Worm (Caenorhabditis elegans) whole organism, L4 larva: ENCODE data around the gene memb-2.

ENCODE experiments used
- D1046.2 ChIP-seq: fragments of 200-800 bp; sonication (Bioruptor generic); IDR thresholded peaks from 2 replicates; pipeline ENCODE4 v1.3.6; 2022; ENCODE audit warnings: missing genetic modification characterization, missing compliant biosample characterization
- F37D6.2 ChIP-seq: sonication (generic microtip); optimal IDR thresholded peaks from 2 replicates; lab custom pipeline; 2016; ENCODE audit warnings: mild to moderate bottlenecking, missing genetic modification characterization, missing compliant biosample characterization
- F49E8.2 ChIP-seq: sonication (generic microtip); optimal IDR thresholded peaks from 2 replicates; lab custom pipeline; 2016; ENCODE audit warnings: missing compliant biosample characterization, mild to moderate bottlenecking, missing genetic modification characterization, borderline replicate concordance
- R02D3.7 ChIP-seq: fragments of 150-350 bp; sonication (generic microtip); optimal IDR thresholded peaks from 3 replicates; lab custom pipeline; 2014; ENCODE audit warnings: missing biosample characterization, missing genetic modification characterization
- Y105C5A.15 ChIP-seq: fragments of 200-800 bp; sonication (Bioruptor generic); IDR thresholded peaks from 2 replicates; pipeline ENCODE4 v1.3.6; 2022; ENCODE audit warnings: missing genetic modification characterization, missing compliant biosample characterization
- Y48G9A.11 ChIP-seq: fragments of 200-800 bp; sonication (Bioruptor generic); IDR thresholded peaks from 2 replicates; pipeline ENCODE4 v1.3.6; 2022; ENCODE audit warnings: missing genetic modification reagents, missing genetic modification characterization, missing compliant biosample characterization
- Y5F2A.4 ChIP-seq: fragments of 200-800 bp; sonication (Bioruptor generic); optimal IDR thresholded peaks from 2 replicates; lab custom pipeline; 2018; ENCODE audit warnings: mild to moderate bottlenecking, missing genetic modification characterization, missing compliant biosample characterization
- Y75B8A.6 ChIP-seq: fragments of 200-800 bp; sonication (Bioruptor generic); IDR thresholded peaks from 2 replicates; pipeline ENCODE4 v1.3.6; 2022; ENCODE audit warnings: missing genetic modification reagents, missing genetic modification characterization, missing compliant biosample characterization
- aly-2 ChIP-seq: sonication (generic microtip); optimal IDR thresholded peaks from 2 replicates; lab custom pipeline; 2018; ENCODE audit warnings: missing biosample characterization, missing genetic modification characterization
- ama-1 ChIP-seq: fragments of 150-350 bp; optimal IDR thresholded peaks from 2 replicates; lab custom pipeline; 2014; ENCODE audit warnings: inconsistent platforms, mixed read lengths
- arid-1 ChIP-seq: fragments of 200-800 bp; sonication (Bioruptor generic); conservative IDR thresholded peaks from 2 replicates; pipeline ENCODE4 v1.3.6; 2022; ENCODE audit warnings: missing genetic modification reagents, missing genetic modification characterization, missing compliant biosample characterization
- attf-4 ChIP-seq: sonication (generic microtip); optimal IDR thresholded peaks from 3 replicates; lab custom pipeline; 2017; ENCODE audit warnings: missing biosample characterization, missing genetic modification characterization
- ceh-28 ChIP-seq: fragments of 150-350 bp; optimal IDR thresholded peaks from 2 replicates; lab custom pipeline; 2014; ENCODE audit warnings: missing biosample characterization, missing genetic modification reagents, missing genetic modification characterization
- ceh-32 ChIP-seq: sonication (generic microtip); optimal IDR thresholded peaks from 2 replicates; lab custom pipeline; 2016; ENCODE audit warnings: mild to moderate bottlenecking, missing genetic modification characterization, missing compliant biosample characterization; ENCODE audit not compliant: poor library complexity
- ceh-62 ChIP-seq: sonication (generic microtip); optimal IDR thresholded peaks from 2 replicates; lab custom pipeline; 2017; ENCODE audit warnings: missing biosample characterization, missing genetic modification characterization
- ceh-82 ChIP-seq: sonication (generic microtip); optimal IDR thresholded peaks from 2 replicates; lab custom pipeline; 2017; ENCODE audit warnings: missing biosample characterization, missing genetic modification characterization
- cey-2 ChIP-seq: sonication (generic microtip); optimal IDR thresholded peaks from 3 replicates; lab custom pipeline; 2017; ENCODE audit warnings: missing genetic modification characterization, mild to moderate bottlenecking, missing compliant biosample characterization, antibody characterized with exemption, borderline replicate concordance; ENCODE audit not compliant: insufficient read depth
- ctbp-1 ChIP-seq: fragments of 200-800 bp; sonication (Bioruptor generic); IDR thresholded peaks from 2 replicates; pipeline ENCODE4 v1.3.6; 2022; ENCODE audit warnings: missing genetic modification reagents, missing genetic modification characterization, missing compliant biosample characterization
- daf-16 ChIP-seq, 3 experiments: sonication (generic microtip); optimal IDR thresholded peaks; 2 replicates each; lab custom pipeline; 2016 to 2017; ENCODE audit warnings: missing genetic modification characterization in 3 of 3, missing genetic modification reagents in 3 of 3, mild to moderate bottlenecking in 2 of 3, missing compliant biosample characterization in 2 of 3, missing biosample characterization in 1 of 3, moderate library complexity in 1 of 3
- daf-19 ChIP-seq: fragments of 200-800 bp; sonication (Bioruptor generic); conservative IDR thresholded peaks from 2 replicates; pipeline ENCODE4 v1.3.6; 2022; ENCODE audit warnings: missing genetic modification characterization, missing compliant biosample characterization
- dmd-9 ChIP-seq: fragments of 200-800 bp; sonication (Bioruptor generic); IDR thresholded peaks from 2 replicates; pipeline ENCODE4 v1.3.6; 2022; ENCODE audit warnings: missing genetic modification reagents, missing genetic modification characterization, missing compliant biosample characterization
- egl-27 ChIP-seq: sonication (generic microtip); optimal IDR thresholded peaks from 3 replicates; lab custom pipeline; 2017; ENCODE audit warnings: missing biosample characterization, missing genetic modification reagents, missing genetic modification characterization
- egl-43 ChIP-seq: fragments of 200-800 bp; sonication (Bioruptor generic); IDR thresholded peaks from 2 replicates; pipeline ENCODE4 v1.3.6; 2022; ENCODE audit warnings: missing genetic modification reagents, missing genetic modification characterization, missing compliant biosample characterization
- fkh-10 ChIP-seq: fragments of 150-350 bp; optimal IDR thresholded peaks from 2 replicates; lab custom pipeline; 2014; ENCODE audit warnings: missing biosample characterization, missing genetic modification reagents, missing genetic modification characterization
- hlh-30 ChIP-seq: sonication (generic microtip); optimal IDR thresholded peaks from 2 replicates; lab custom pipeline; 2017; ENCODE audit warnings: antibody characterized with exemption, mild to moderate bottlenecking, missing genetic modification characterization, missing compliant biosample characterization; ENCODE audit not compliant: insufficient read depth
- lin-1 ChIP-seq: fragments of 200-800 bp; sonication (Bioruptor generic); IDR thresholded peaks from 2 replicates; pipeline ENCODE4 v1.3.6; 2022; ENCODE audit warnings: missing genetic modification reagents, missing genetic modification characterization, missing compliant biosample characterization
- lir-3 ChIP-seq: sonication (generic microtip); optimal IDR thresholded peaks from 2 replicates; lab custom pipeline; 2016; ENCODE audit warnings: mild to moderate bottlenecking, missing genetic modification characterization, missing compliant biosample characterization
- lsy-2 ChIP-seq, 2 experiments: fragments of 150-350 bp in 1 of 2; sonication (generic microtip) in 1 of 2; optimal IDR thresholded peaks; 2 replicates each; lab custom pipeline; 2014 to 2017; ENCODE audit warnings: missing biosample characterization in 2 of 2, missing genetic modification characterization in 2 of 2
- madf-5 ChIP-seq, 2 experiments: fragments of 200-800 bp; sonication (Bioruptor generic); IDR thresholded peaks; 2 replicates each; pipeline ENCODE4 v1.3.6; 2022; ENCODE audit warnings: missing compliant biosample characterization in 2 of 2, missing genetic modification characterization in 2 of 2
- mdt-29 ChIP-seq: fragments of 200-800 bp; sonication (Bioruptor generic); IDR thresholded peaks from 2 replicates; pipeline ENCODE4 v1.3.6; 2022; ENCODE audit warnings: missing genetic modification reagents, missing genetic modification characterization, missing compliant biosample characterization
- mep-1 ChIP-seq: fragments of 150-350 bp; sonication (generic microtip); optimal IDR thresholded peaks from 3 replicates; lab custom pipeline; 2014; ENCODE audit warnings: missing biosample characterization, missing genetic modification characterization
- mes-2 ChIP-seq: sonication (generic microtip); optimal IDR thresholded peaks from 2 replicates; lab custom pipeline; 2016; ENCODE audit warnings: missing genotype, mild to moderate bottlenecking, missing genetic modification characterization, missing compliant biosample characterization; ENCODE audit not compliant: poor library complexity, severe bottlenecking
- mxl-2 ChIP-seq: fragments of 200-800 bp; sonication (Bioruptor generic); conservative IDR thresholded peaks from 2 replicates; pipeline ENCODE4 v1.3.6; 2022; ENCODE audit warnings: missing genetic modification reagents, missing genetic modification characterization, missing compliant biosample characterization
- nhr-41 ChIP-seq: fragments of 200-800 bp; sonication (Bioruptor generic); IDR thresholded peaks from 2 replicates; pipeline ENCODE4 v1.3.6; 2022; ENCODE audit warnings: missing genetic modification reagents, missing genetic modification characterization, missing compliant biosample characterization
- nhr-42 ChIP-seq: fragments of 200-800 bp; sonication (Bioruptor generic); IDR thresholded peaks from 2 replicates; pipeline ENCODE4 v1.3.6; 2022; ENCODE audit warnings: missing genetic modification characterization, missing compliant biosample characterization
- nhr-48 ChIP-seq: sonication (generic microtip); optimal IDR thresholded peaks from 2 replicates; lab custom pipeline; 2016; ENCODE audit warnings: mild to moderate bottlenecking, missing genetic modification characterization, missing compliant biosample characterization
- php-3 ChIP-seq: fragments of 200-800 bp; sonication (Bioruptor generic); IDR thresholded peaks from 2 replicates; pipeline ENCODE4 v1.3.6; 2022; ENCODE audit warnings: missing genetic modification reagents, missing genetic modification characterization, missing compliant biosample characterization
- pqm-1 ChIP-seq: sonication (generic microtip); optimal IDR thresholded peaks from 2 replicates; lab custom pipeline; 2017; ENCODE audit warnings: missing biosample characterization, missing genetic modification characterization
- rbr-2 ChIP-seq: sonication (generic microtip); optimal IDR thresholded peaks from 2 replicates; lab custom pipeline; 2016; ENCODE audit warnings: missing genotype, missing genetic modification characterization, missing compliant biosample characterization
- saeg-2 ChIP-seq: fragments of 200-800 bp; sonication (Bioruptor generic); IDR thresholded peaks from 2 replicates; pipeline ENCODE4 v1.3.6; 2022; ENCODE audit warnings: missing genetic modification reagents, missing genetic modification characterization, missing compliant biosample characterization
- snpc-4 ChIP-seq: fragments of 150-350 bp; optimal IDR thresholded peaks from 2 replicates; lab custom pipeline; 2014; ENCODE audit warnings: missing biosample characterization, missing genetic modification characterization
- spr-3 ChIP-seq: fragments of 200-800 bp; sonication (Bioruptor generic); optimal IDR thresholded peaks from 2 replicates; lab custom pipeline; 2018; ENCODE audit warnings: mild to moderate bottlenecking, missing genetic modification characterization, missing compliant biosample characterization
- tra-1 ChIP-seq: fragments of 200-800 bp; sonication (Bioruptor generic); IDR thresholded peaks from 2 replicates; pipeline ENCODE4 v1.3.6; 2022; ENCODE audit warnings: missing genetic modification reagents, missing genetic modification characterization, missing compliant biosample characterization
- unc-130 ChIP-seq: sonication (generic microtip); optimal IDR thresholded peaks from 2 replicates; lab custom pipeline; 2016; ENCODE audit warnings: missing genetic modification reagents, missing genetic modification characterization, missing compliant biosample characterization
- unc-39 ChIP-seq: sonication (generic microtip); optimal IDR thresholded peaks from 2 replicates; lab custom pipeline; 2017; ENCODE audit warnings: missing biosample characterization, missing genetic modification characterization
- vab-7 ChIP-seq: fragments of 200-800 bp; sonication (Bioruptor generic); IDR thresholded peaks from 2 replicates; pipeline ENCODE4 v1.3.6; 2022; ENCODE audit warnings: missing genetic modification reagents, missing genetic modification characterization, missing compliant biosample characterization
- zag-1 ChIP-seq: fragments of 150-350 bp; optimal IDR thresholded peaks from 2 replicates; lab custom pipeline; 2014; ENCODE audit warnings: missing biosample characterization, missing genetic modification characterization
- zfp-2 ChIP-seq: sonication (generic microtip); optimal IDR thresholded peaks from 2 replicates; lab custom pipeline; 2016; ENCODE audit warnings: mild to moderate bottlenecking, missing genetic modification characterization, missing compliant biosample characterization
- zfp-3 ChIP-seq: fragments of 200-800 bp; sonication (Bioruptor generic); conservative IDR thresholded peaks from 2 replicates; pipeline ENCODE4 v1.3.6; 2022; ENCODE audit warnings: missing genetic modification reagents, missing genetic modification characterization, missing compliant biosample characterization
- ztf-7 ChIP-seq: fragments of 150-350 bp; optimal IDR thresholded peaks from 2 replicates; lab custom pipeline; 2014; ENCODE audit warnings: missing biosample characterization, missing genetic modification characterization

The memb-2 gene

DNA sequence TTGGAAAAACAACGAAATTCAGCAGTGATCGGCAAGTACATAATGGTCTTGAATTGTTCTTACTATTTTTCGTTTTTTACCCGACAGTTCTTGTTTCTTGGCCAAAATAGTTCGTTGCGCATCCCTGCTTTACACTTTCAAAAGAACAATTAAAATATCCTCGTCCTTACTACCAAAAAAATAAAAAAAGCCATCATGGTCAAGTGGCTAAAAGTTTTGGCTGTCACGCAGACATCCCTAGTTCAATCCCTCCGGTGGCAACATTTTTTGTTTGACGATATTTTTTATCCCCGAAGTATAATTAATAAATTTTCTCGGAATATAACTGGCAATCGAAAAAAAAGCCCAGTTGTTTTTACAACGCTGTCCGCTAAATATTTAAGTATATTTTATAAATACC lies 28.1 kb downstream of the memb-2 start (continued):
- TF ChIP-seq F37D6.2 (tag; lab: Kevin White, UChicago) (no peak), lin-1 (peak; percentile 77), ztf-7 (tag; lab: Kevin White, UChicago) (no peak), egl-27 (no peak), cey-2 (tag; lab: Kevin White, UChicago) (no peak), mxl-2 (GFP tag; lab: Robert Waterston, UW) (no peak), unc-130 (peak; percentile 33), snpc-4 (tag; lab: Kevin White, UChicago) (no peak), Y48G9A.11 (GFP tag; lab: Robert Waterston, UW) (peak; percentile 78), attf-4 (tag; lab: Kevin White, UChicago) (no peak), mes-2 (peak; percentile 10), D1046.2 (GFP tag; lab: Robert Waterston, UW) (peak; percentile 87; the same call in 1 of the 2 replicates), ceh-82 (no peak), fkh-10 (GFP tag; lab: Kevin White, UChicago) (no peak), R02D3.7 (no peak), egl-43 (GFP tag; lab: Robert Waterston, UW) (peak; percentile 69; the same call in 1 of the 2 replicates), vab-7 (GFP tag; lab: Robert Waterston, UW) (peak; percentile 78), madf-5 (GFP tag; IDR thresholded peaks at IDR 0.05; lab: Robert Waterston, UW) (peak; percentile 78 to 94; a peak in 3 of 4 replicates), saeg-2 (GFP tag; lab: Robert Waterston, UW) (0 out of 2 replicates have a peak, but pooled peaks have one; percentile 52), tra-1 (peak; percentile 47; the same call in 1 of the 2 replicates), daf-19 (GFP tag; lab: Robert Waterston, UW) (peak; percentile 88), lsy-2 (tag; optimal IDR thresholded peaks at IDR 0.05; lab: Kevin White, UChicago) (no peak), hlh-30 (tag; lab: Kevin White, UChicago) (no peak), F49E8.2 (tag; lab: Kevin White, UChicago) (peak; percentile 70), dmd-9 (GFP tag; lab: Robert Waterston, UW) (no peak), ctbp-1 (GFP tag; lab: Robert Waterston, UW) (peak; percentile 68), ceh-62 (no peak), zfp-2 (tag; lab: Kevin White, UChicago) (no peak), Y105C5A.15 (GFP tag; lab: Robert Waterston, UW) (peak; percentile 99), mep-1 (tag; lab: Kevin White, UChicago) (no peak), nhr-41 (GFP tag; lab: Robert Waterston, UW) (0 out of 2 replicates have a peak, but pooled peaks have one; percentile 37), Y75B8A.6 (GFP tag; lab: Robert Waterston, UW) (peak; percentile 93), pqm-1 (tag; lab: Kevin White, UChicago) (no peak), mdt-29 (GFP tag; lab: Robert Waterston, UW) (no peak), ceh-28 (tag; lab: Kevin White, UChicago) (no peak), spr-3 (GFP tag; lab: Kevin White, UChicago) (peak; percentile 2), unc-39 (tag; lab: Kevin White, UChicago) (no peak), php-3 (0 out of 2 replicates have a peak, but pooled peaks have one; percentile 25), zag-1 (tag; lab: Kevin White, UChicago) (no peak), zfp-3 (GFP tag; lab: Robert Waterston, UW) (peak; percentile 30; the same call in 1 of the 2 replicates), lir-3 (tag; lab: Kevin White, UChicago) (no peak), ama-1 (lab: Kevin White, UChicago) (no peak), rbr-2 (tag; lab: Kevin White, UChicago) (no peak), ceh-32 (tag; lab: Kevin White, UChicago) (no peak), nhr-48 (no peak), daf-16 (GFP tag; optimal IDR thresholded peaks at IDR 0.05; lab: Kevin White, UChicago) (peak in 1 of 2 experiments; percentile 27), daf-16 (tag; optimal IDR thresholded peaks at IDR 0.05; lab: Kevin White, UChicago) (no peak), arid-1 (GFP tag; lab: Robert Waterston, UW) (peak; percentile 94), aly-2 (tag; lab: Kevin White, UChicago) (no peak), Y5F2A.4 (GFP tag; lab: Kevin White, UChicago) (peak; percentile 42), nhr-42 (no peak)
